Fruit fly (Drosophila melanogaster) whole organism: ENCODE measurements around the gene CG9737.

Experiments used
- psq ChIP-seq: fragments of >200 bp; optimal IDR thresholded peaks from 2 replicates; lab custom pipeline; 2017
- usp ChIP-seq: fragments of >200 bp; optimal IDR thresholded peaks from 2 replicates; lab custom pipeline; 2017; ENCODE audit warnings: missing biosample characterization, missing genetic modification characterization, mixed read lengths

- TF ChIP-seq psq (lab: Kevin White, UChicago), result no peak
- no peak for TF ChIP-seq usp (GFP tag; lab: Kevin White, UChicago)
Measured at dm6 chr3R:30252882-30253281, 9.8 kb upstream of the CG9737 start, which contains the start of gene CG18404.
